Fruit fly (Drosophila melanogaster): Measurements from ENCODE around the gene CG11911.

DNA sequence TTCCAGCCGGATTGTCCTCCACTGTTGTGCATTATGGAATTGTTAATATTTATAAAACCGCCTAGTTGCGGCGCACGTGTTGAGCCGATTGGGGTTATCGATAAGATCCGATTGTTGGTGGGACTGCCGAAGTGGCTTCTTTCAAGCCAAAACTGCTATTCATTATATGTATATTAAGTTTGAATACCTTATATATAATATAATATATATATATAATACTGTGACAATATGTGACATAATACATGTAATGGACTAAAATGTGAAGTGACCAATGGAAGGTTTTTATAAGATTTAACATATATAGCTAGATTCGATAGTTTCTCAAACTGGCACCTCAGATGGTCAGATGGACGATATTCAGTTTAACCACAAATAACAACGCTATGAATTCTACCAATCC is 47.4 kb downstream of the CG11911 start, which contains the start of the genes mbm and CG11555:
- TF ChIP-seq CG32006 (GFP tag; optimal IDR thresholded peaks at IDR 0.05) (no peak), esn (GFP tag; optimal IDR thresholded peaks at IDR 0.05) (peak; percentile 19), CG8119 (GFP tag; IDR thresholded peaks at IDR 0.05) (no peak), fkh (GFP tag; optimal IDR thresholded peaks at IDR 0.05) (no peak), Hr38 (GFP tag; optimal IDR thresholded peaks at IDR 0.05) (no peak), Eip78C (GFP tag) (no peak), CG6163 (GFP tag; IDR thresholded peaks at IDR 0.05) (no peak), CG16779 (tag; optimal IDR thresholded peaks at IDR 0.05) (no peak), Gug (GFP tag; IDR thresholded peaks at IDR 0.05) (no peak), vri (GFP tag; optimal IDR thresholded peaks at IDR 0.05) (no peak)
